Worm (Caenorhabditis elegans) whole organism, L4/young adult: ENCODE results near the gene B0035.18.
"Not testable (repeated sequence)": the region's sequence is repeated elsewhere in the genome, so short reads cannot be mapped to it uniquely, and the experiment has no call there.

ENCODE experiments used
- W03F9.2 ChIP-seq: fragments of 150-350 bp; optimal IDR thresholded peaks from 2 replicates; lab custom pipeline; 2014; ENCODE audit warnings: missing biosample characterization, missing genetic modification characterization
- dao-5 ChIP-seq: sonication (generic microtip); optimal IDR thresholded peaks from 2 replicates; lab custom pipeline; 2016; ENCODE audit warnings: missing genotype, missing genetic modification characterization, moderate library complexity, missing compliant biosample characterization
- him-1 ChIP-seq: sonication (generic microtip); optimal IDR thresholded peaks from 2 replicates; lab custom pipeline; 2016; ENCODE audit warnings: missing genotype, missing genetic modification reagents, missing genetic modification characterization, missing compliant biosample characterization

The B0035.18 gene

DNA sequence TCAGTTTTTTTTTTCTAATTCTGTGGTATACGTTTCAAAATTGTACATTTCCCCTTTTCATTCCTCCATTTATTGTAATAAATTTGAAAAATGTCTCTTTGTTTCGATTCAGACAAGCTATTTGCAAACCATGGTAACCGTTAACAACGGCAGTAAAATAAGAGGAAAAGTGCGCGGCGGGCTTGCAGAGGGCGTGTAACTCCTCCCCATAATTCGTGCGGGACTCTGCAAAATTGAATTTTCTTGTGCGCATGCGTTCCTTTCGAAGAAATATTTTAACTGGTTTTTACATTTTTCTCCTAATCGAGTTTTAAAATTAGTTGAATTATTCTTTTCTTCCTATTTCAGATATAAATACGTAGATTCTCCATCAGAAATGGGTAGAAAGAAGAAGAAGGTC, 9.5 kb upstream of the B0035.18 start, which contains the start of gene znf-207:
TSS of gene znf-207 (plus strand) at position 349 of the 400 bp plus-strand sequence.
- TF ChIP-seq W03F9.2 (tag; lab: Kevin White, UChicago) (peak; percentile 49), dao-5 (tag; lab: Kevin White, UChicago) (no peak)

DNA sequence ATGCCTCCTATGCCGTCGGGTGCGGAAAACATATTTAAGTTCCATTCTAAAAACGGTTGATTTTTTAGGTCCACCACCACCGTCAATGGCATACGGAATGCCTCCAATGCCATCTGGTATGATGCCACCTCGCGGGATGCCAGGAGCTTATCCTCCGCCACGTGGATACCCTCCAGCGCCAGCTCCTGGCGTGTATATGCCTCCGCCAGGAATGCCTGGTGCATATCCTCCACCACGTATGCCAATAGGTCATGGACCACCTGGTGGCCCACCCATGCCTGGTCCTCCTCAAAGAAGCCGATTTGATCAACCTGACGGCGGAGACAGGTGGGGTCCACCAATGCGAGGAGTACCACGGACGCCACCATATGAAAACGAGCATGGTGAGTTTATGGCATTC, 8.6 kb upstream of the B0035.18 start:
- TF ChIP-seq W03F9.2 (tag; lab: Kevin White, UChicago): no peak
- no peak for TF ChIP-seq him-1 (tag; lab: Kevin White, UChicago)
- TF ChIP-seq dao-5 (tag; lab: Kevin White, UChicago): no peak

DNA sequence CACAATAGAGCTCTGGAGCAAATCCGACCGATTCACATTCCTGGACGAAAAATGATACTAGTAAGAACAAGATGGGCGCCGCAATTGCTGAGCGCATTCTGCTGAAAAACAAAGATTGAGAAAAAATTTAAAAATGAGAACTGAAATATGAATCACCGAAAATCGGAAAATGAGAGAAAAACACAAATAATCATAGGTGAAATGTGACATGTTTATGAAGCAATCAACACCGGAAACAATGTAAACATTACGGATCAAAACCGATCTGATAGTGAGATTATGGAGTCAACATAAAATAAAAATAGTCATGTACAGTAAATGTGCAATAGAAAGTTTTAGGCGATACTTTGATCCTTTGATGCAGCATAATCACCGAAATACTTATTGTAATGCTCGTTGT, 6.2 kb upstream of the B0035.18 start, which contains the start of gene dnj-2:
TSS of gene dnj-2 (minus strand) at position 101 of the 400 bp plus-strand sequence.
- TF ChIP-seq dao-5 (tag; lab: Kevin White, UChicago) (no peak), him-1 (tag; lab: Kevin White, UChicago) (no peak), W03F9.2 (tag; lab: Kevin White, UChicago) (no peak)

DNA sequence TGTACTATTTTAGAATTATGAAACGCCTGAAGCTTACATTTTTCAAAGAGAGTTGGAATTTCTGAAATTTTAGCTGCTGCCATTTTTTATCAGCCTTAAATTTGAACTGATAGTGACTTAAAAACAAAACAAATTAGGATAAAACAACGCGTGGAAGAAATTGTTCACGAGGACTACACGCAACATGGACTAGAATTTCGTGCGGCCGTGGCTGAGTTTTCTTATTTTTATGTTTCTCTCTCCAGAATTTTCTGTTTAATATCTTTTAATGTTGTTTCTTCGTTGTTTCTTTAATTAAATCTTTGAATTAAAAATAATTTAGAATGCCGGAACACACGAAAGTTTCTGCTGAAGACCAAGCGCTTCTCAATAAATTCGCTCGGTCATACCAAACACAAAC, 5.2 kb upstream of the B0035.18 start, which contains the start of the genes B0035.3, B0035.22 and pfd-4:
TSS of gene B0035.3 (minus strand) at position 114 of the 400 bp plus-strand sequence.
TSS of gene B0035.22 (plus strand) at position 269 of the 400 bp plus-strand sequence.
TSS of gene pfd-4 (plus strand) at position 323 of the 400 bp plus-strand sequence.
- TF ChIP-seq dao-5 (tag; lab: Kevin White, UChicago): no peak
- TF ChIP-seq W03F9.2 (tag; lab: Kevin White, UChicago): peak; percentile 81
- no peak for TF ChIP-seq him-1 (tag; lab: Kevin White, UChicago)

- TF ChIP-seq W03F9.2 (tag; lab: Kevin White, UChicago) (no peak), dao-5 (tag; lab: Kevin White, UChicago) (no peak), him-1 (tag; lab: Kevin White, UChicago) (no peak)
These were observed 4.4 kb upstream of the B0035.18 start for ce11 chrIV:11315688-11316087.

ce11 chrIV:11316106-11316505, 4.0 kb upstream of the B0035.18 start:
- no peak for TF ChIP-seq dao-5 (tag; lab: Kevin White, UChicago)
- no peak for TF ChIP-seq W03F9.2 (tag; lab: Kevin White, UChicago)
- no peak for TF ChIP-seq him-1 (tag; lab: Kevin White, UChicago)

- no peak for TF ChIP-seq W03F9.2 (tag; lab: Kevin White, UChicago)
- no peak for TF ChIP-seq him-1 (tag; lab: Kevin White, UChicago)
- no peak for TF ChIP-seq dao-5 (tag; lab: Kevin White, UChicago)
These were observed 3.5 kb upstream of the B0035.18 start for ce11 chrIV:11316640-11317039.

DNA sequence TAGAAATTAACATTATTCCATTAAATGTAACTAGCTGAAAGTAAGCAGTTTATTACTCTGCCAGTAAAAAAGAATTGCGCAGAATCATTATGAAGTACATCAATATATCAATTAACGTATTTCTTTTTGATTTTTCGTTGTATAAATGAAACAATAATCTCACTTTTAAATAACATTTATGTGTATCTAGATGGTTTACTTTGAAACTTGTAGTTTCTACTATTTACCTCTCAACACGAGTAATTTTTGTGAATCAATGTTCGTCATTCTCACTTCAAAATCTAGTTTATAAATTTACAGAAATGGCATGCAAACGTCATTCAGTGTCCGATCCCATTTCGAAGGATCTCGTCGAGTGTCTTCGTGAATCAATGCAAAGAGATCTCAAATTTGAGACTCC, 3.0 kb upstream of the B0035.18 start, which contains the start of gene gspd-1:
TSS of gene gspd-1 (plus strand) at position 301 of the 400 bp plus-strand sequence.
- no peak for TF ChIP-seq W03F9.2 (tag; lab: Kevin White, UChicago)
- TF ChIP-seq dao-5 (tag; lab: Kevin White, UChicago): no peak
- TF ChIP-seq him-1 (tag; lab: Kevin White, UChicago): no peak

- TF ChIP-seq dao-5 (tag; lab: Kevin White, UChicago) (no peak), W03F9.2 (tag; lab: Kevin White, UChicago) (no peak)
These were observed 388 bp downstream of the B0035.18 start, which contains the start of gene edg-1 for ce11 chrIV:11320500-11320899. Gene edg-1 (plus strand): TSS chrIV:11320800.

ce11 chrIV:11323666-11324065, 3.6 kb downstream of the B0035.18 start:
- TF ChIP-seq dao-5 (tag; lab: Kevin White, UChicago): no peak
- TF ChIP-seq W03F9.2 (tag; lab: Kevin White, UChicago): no peak
- no peak for TF ChIP-seq him-1 (tag; lab: Kevin White, UChicago)

DNA sequence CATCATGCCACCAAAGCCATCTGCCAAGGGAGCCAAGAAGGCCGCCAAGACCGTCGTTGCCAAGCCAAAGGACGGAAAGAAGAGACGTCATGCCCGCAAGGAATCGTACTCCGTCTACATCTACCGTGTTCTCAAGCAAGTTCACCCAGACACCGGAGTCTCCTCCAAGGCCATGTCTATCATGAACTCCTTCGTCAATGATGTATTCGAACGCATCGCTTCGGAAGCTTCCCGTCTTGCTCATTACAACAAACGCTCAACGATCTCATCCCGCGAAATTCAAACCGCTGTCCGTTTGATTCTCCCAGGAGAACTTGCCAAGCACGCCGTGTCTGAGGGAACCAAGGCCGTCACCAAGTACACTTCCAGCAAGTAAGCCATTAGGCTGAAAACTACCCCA, 4.6 kb downstream of the B0035.18 start, which contains the start of gene his-48:
TSS of gene his-48 (plus strand) at position 5 of the 400 bp plus-strand sequence.
- TF ChIP-seq W03F9.2, him-1, dao-5 (tag; lab: Kevin White, UChicago): not testable (repeated sequence)

DNA sequence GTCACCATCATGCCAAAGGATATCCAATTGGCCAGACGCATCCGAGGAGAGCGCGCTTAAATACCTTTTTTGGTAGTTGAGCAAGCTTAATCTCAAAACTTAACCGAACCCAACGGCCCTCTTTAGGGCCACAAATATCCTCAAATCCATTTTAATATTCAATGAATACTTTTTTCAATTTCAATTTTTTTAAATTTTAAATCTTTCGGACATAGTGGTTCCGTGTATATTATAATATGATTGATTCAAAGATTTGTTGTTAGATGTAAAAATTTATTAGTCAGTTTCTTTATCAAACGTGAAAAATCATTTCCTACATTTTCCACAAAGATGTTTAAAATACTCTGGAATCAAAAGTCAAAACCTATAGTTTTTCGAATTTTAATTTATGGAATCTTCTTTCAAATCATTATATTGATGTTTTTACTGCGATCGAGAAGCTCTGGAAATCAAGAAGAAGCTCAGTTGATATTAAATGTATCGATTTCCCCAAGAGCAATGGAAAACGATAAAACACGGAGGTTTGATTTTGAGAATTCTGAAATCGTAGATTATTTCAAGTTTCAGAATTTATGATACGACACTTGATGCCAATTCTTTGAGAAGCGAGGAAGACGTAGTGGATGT, 6.9 kb downstream of the B0035.18 start, which contains the start of gene B0035.21:
TSS of gene B0035.21 (plus strand) at position 322 of the 627 bp plus-strand sequence.
- TF ChIP-seq W03F9.2 (tag; lab: Kevin White, UChicago) (no peak), dao-5 (tag; lab: Kevin White, UChicago) (no peak), him-1 (tag; lab: Kevin White, UChicago) (no peak)

- TF ChIP-seq dao-5 (tag; lab: Kevin White, UChicago): no peak
- TF ChIP-seq W03F9.2 (tag; lab: Kevin White, UChicago): no peak
- no peak for TF ChIP-seq him-1 (tag; lab: Kevin White, UChicago)
These were observed 9.2 kb downstream of the B0035.18 start, which contains the start of gene leo-1 for ce11 chrIV:11329269-11329668. Gene leo-1 (minus strand): TSS chrIV:11329369.
